Fruit fly (Drosophila melanogaster) whole organism: Measurements from ENCODE around the gene CG17211.

ENCODE experiments used
- CG8478 ChIP-seq: fragments of >200 bp; optimal IDR thresholded peaks from 2 replicates; lab custom pipeline; 2018; ENCODE audit warnings: inconsistent platforms
- Dll ChIP-seq: fragments of >200 bp; optimal IDR thresholded peaks from 2 replicates; lab custom pipeline; 2017
- pan ChIP-seq: fragments of >200 bp; optimal IDR thresholded peaks from 2 replicates; lab custom pipeline; 2017
- psq ChIP-seq: fragments of >200 bp; optimal IDR thresholded peaks from 2 replicates; lab custom pipeline; 2017
- usp ChIP-seq: fragments of >200 bp; optimal IDR thresholded peaks from 2 replicates; lab custom pipeline; 2017; ENCODE audit warnings: missing biosample characterization, missing genetic modification characterization, mixed read lengths

- TF ChIP-seq usp (GFP tag; lab: Kevin White, UChicago) (no peak), CG8478 (lab: Kevin White, UChicago) (no peak), psq (lab: Kevin White, UChicago) (no peak), pan (lab: Kevin White, UChicago) (no peak), Dll (no peak)
Measured at dm6 chr2L:12079827-12080381, 34.3 kb upstream of the CG17211 start.
